Worm (Caenorhabditis elegans): Measurements from ENCODE around the gene Y113G7A.16.
A peak's percentile ranks its signal among the peaks of the same experiment; 100 is the strongest.

Gene Y113G7A.16

ce11 chrV:20021347-20021746, 16.0 kb upstream of the Y113G7A.16 start:
- TF ChIP-seq flh-1 (GFP tag; optimal IDR thresholded peaks at IDR 0.05) (no peak), ceh-83 (GFP tag; optimal IDR thresholded peaks at IDR 0.05) (no peak), unc-62 (GFP tag; optimal IDR thresholded peaks at IDR 0.05) (peak; percentile 87), pha-4 (tag; optimal IDR thresholded peaks at IDR 0.05) (no peak), snpc-4 (tag; optimal IDR thresholded peaks at IDR 0.05) (no peak), sptf-1 (tag; optimal IDR thresholded peaks at IDR 0.05) (no peak), ceh-39 (tag; optimal IDR thresholded peaks at IDR 0.05) (no peak), mab-5 (tag; optimal IDR thresholded peaks at IDR 0.05) (peak; percentile 25), unc-120 (tag; optimal IDR thresholded peaks at IDR 0.05; ENCODE audit: poor library complexity, severe bottlenecking) (peak; percentile 21)

- TF ChIP-seq tbx-8 (GFP tag; optimal IDR thresholded peaks at IDR 0.05) (no peak), flh-1 (GFP tag; optimal IDR thresholded peaks at IDR 0.05) (no peak)
Observed at ce11 chrV:20022996-20023456, 14.4 kb upstream of the Y113G7A.16 start, which contains the start of gene lgc-55. lgc-55 (plus strand) TSS chrV:20023046.

- TF ChIP-seq ces-1 (GFP tag; optimal IDR thresholded peaks at IDR 0.05), result no peak
- no peak for TF ChIP-seq tbx-8 (GFP tag; optimal IDR thresholded peaks at IDR 0.05)
- no peak for TF ChIP-seq nhr-28 (tag; optimal IDR thresholded peaks at IDR 0.05)
- TF ChIP-seq M03D4.4 (tag; optimal IDR thresholded peaks at IDR 0.05), result no peak
- TF ChIP-seq elt-3 (tag; optimal IDR thresholded peaks at IDR 0.05), result no peak
- TF ChIP-seq unc-120 (tag; optimal IDR thresholded peaks at IDR 0.05; ENCODE audit: poor library complexity, severe bottlenecking), result no peak
- TF ChIP-seq mab-5 (tag; optimal IDR thresholded peaks at IDR 0.05), result no peak
- TF ChIP-seq unc-39 (tag; optimal IDR thresholded peaks at IDR 0.05), result no peak
- no peak for TF ChIP-seq sem-2 (GFP tag; optimal IDR thresholded peaks at IDR 0.05)
- TF ChIP-seq pha-4 (tag; optimal IDR thresholded peaks at IDR 0.05), result no peak
- TF ChIP-seq hlh-1 (tag; optimal IDR thresholded peaks at IDR 0.05), result no peak
- TF ChIP-seq ham-2 (GFP tag; optimal IDR thresholded peaks at IDR 0.05), result no peak
- TF ChIP-seq ceh-83 (GFP tag; optimal IDR thresholded peaks at IDR 0.05), result no peak
- no peak for TF ChIP-seq flh-1 (GFP tag; optimal IDR thresholded peaks at IDR 0.05)
- TF ChIP-seq lin-13 (tag; optimal IDR thresholded peaks at IDR 0.05), result no peak
- TF ChIP-seq nhr-237 (tag; optimal IDR thresholded peaks at IDR 0.05), result no peak
- no peak for TF ChIP-seq snpc-4 (tag; optimal IDR thresholded peaks at IDR 0.05)
- TF ChIP-seq lsy-2 (tag; optimal IDR thresholded peaks at IDR 0.05), result no peak
- TF ChIP-seq ztf-11 (tag; optimal IDR thresholded peaks at IDR 0.05), result no peak
Observed at ce11 chrV:20034912-20035311, 2.5 kb upstream of the Y113G7A.16 start.

ce11 chrV:20047310-20047709, 9.9 kb downstream of the Y113G7A.16 start, which contains the start of gene spe-19:
spe-19 (minus strand) TSS chrV:20047410.
- TF ChIP-seq sem-2 (GFP tag; optimal IDR thresholded peaks at IDR 0.05), result no peak
- no peak for TF ChIP-seq ham-2 (GFP tag; optimal IDR thresholded peaks at IDR 0.05)
- TF ChIP-seq bed-3 (GFP tag; optimal IDR thresholded peaks at IDR 0.05), result no peak
- TF ChIP-seq drap-1 (GFP tag; optimal IDR thresholded peaks at IDR 0.05), result no peak
- TF ChIP-seq unc-39 (tag; optimal IDR thresholded peaks at IDR 0.05), result no peak
- no peak for TF ChIP-seq zip-8 (tag; optimal IDR thresholded peaks at IDR 0.05)
- TF ChIP-seq unc-62 (GFP tag; optimal IDR thresholded peaks at IDR 0.05), result no peak
- TF ChIP-seq elt-3 (tag; optimal IDR thresholded peaks at IDR 0.05), result no peak
- no peak for TF ChIP-seq lsy-2 (tag; optimal IDR thresholded peaks at IDR 0.05)
- TF ChIP-seq nhr-237 (tag; optimal IDR thresholded peaks at IDR 0.05), result no peak
- TF ChIP-seq ceh-83 (GFP tag; optimal IDR thresholded peaks at IDR 0.05), result no peak
- TF ChIP-seq mep-1 (tag; optimal IDR thresholded peaks at IDR 0.05), result no peak

ce11 chrV:20049065-20049464, 11.7 kb downstream of the Y113G7A.16 start, which contains the start of gene srh-233:
srh-233 (plus strand) TSS chrV:20049365.
- no peak for TF ChIP-seq lsy-2 (tag; optimal IDR thresholded peaks at IDR 0.05)
- TF ChIP-seq nhr-2 (tag; optimal IDR thresholded peaks at IDR 0.05), result no peak
- no peak for TF ChIP-seq M03D4.4 (tag; optimal IDR thresholded peaks at IDR 0.05)
- TF ChIP-seq cnd-1 (tag; optimal IDR thresholded peaks at IDR 0.05), result no peak
- TF ChIP-seq unc-39 (tag; optimal IDR thresholded peaks at IDR 0.05), result no peak
- no peak for TF ChIP-seq blmp-1 (tag; optimal IDR thresholded peaks at IDR 0.05)
- TF ChIP-seq bed-3 (GFP tag; optimal IDR thresholded peaks at IDR 0.05), result no peak
- no peak for TF ChIP-seq elt-3 (tag; optimal IDR thresholded peaks at IDR 0.05)
- no peak for TF ChIP-seq nhr-237 (tag; optimal IDR thresholded peaks at IDR 0.05)
- TF ChIP-seq elt-1 (tag; optimal IDR thresholded peaks at IDR 0.05; ENCODE audit: borderline replicate concordance, insufficient read depth), result no peak
- TF ChIP-seq nhr-12 (tag; optimal IDR thresholded peaks at IDR 0.05), result no peak
- no peak for TF ChIP-seq mls-2 (tag; optimal IDR thresholded peaks at IDR 0.05)
- TF ChIP-seq ceh-39 (tag; optimal IDR thresholded peaks at IDR 0.05), result no peak
